Worm (Caenorhabditis elegans) whole organism, L1 larva: ENCODE measurements around the gene nhr-181.

Source experiments
- C04F5.9 ChIP-seq: sonication (generic microtip); optimal IDR thresholded peaks from 2 replicates; lab custom pipeline; 2016; ENCODE audit warnings: missing genetic modification characterization, missing compliant biosample characterization
- C16A3.4 ChIP-seq: fragments of 150-350 bp; optimal IDR thresholded peaks from 2 replicates; lab custom pipeline; 2014; ENCODE audit warnings: missing biosample characterization, missing genetic modification characterization
- C34B4.2 ChIP-seq: sonication (generic microtip); optimal IDR thresholded peaks from 2 replicates; lab custom pipeline; 2017; ENCODE audit warnings: mild to moderate bottlenecking, missing genetic modification characterization, missing compliant biosample characterization
- Y116A8C.19 ChIP-seq: sonication (generic microtip); optimal IDR thresholded peaks from 2 replicates; lab custom pipeline; 2016; ENCODE audit warnings: missing compliant biosample characterization, missing genetic modification characterization, borderline replicate concordance
- aha-1 ChIP-seq: fragments of 150-350 bp; optimal IDR thresholded peaks from 2 replicates; lab custom pipeline; 2014; ENCODE audit warnings: missing biosample characterization, missing genetic modification characterization
- aly-2 ChIP-seq: fragments of 150-350 bp; optimal IDR thresholded peaks from 2 replicates; lab custom pipeline; 2014; ENCODE audit warnings: missing biosample characterization, missing genetic modification characterization
- ceh-63 ChIP-seq: fragments of 200-800 bp; sonication (Bioruptor generic); optimal IDR thresholded peaks from 2 replicates; lab custom pipeline; 2018; ENCODE audit warnings: mild to moderate bottlenecking, missing genetic modification characterization, missing compliant biosample characterization
- ceh-90 ChIP-seq: sonication (generic microtip); optimal IDR thresholded peaks from 2 replicates; lab custom pipeline; 2016; ENCODE audit warnings: missing genetic modification characterization, missing compliant biosample characterization
- ces-1 ChIP-seq: fragments of 150-350 bp; optimal IDR thresholded peaks from 2 replicates; lab custom pipeline; 2014; ENCODE audit warnings: missing biosample characterization, missing genetic modification reagents, missing genetic modification characterization
- dsc-1 ChIP-seq: sonication (generic microtip); optimal IDR thresholded peaks from 2 replicates; lab custom pipeline; 2016; ENCODE audit warnings: mild to moderate bottlenecking, missing genetic modification characterization, missing compliant biosample characterization
- efl-1 ChIP-seq, 4 experiments: fragments of 150-350 bp; optimal IDR thresholded peaks in 3 of 4; peaks in 1 of 4; 1 replicate in 1 of 4; 2 replicates in 3 of 4; lab custom pipeline; 2014; ENCODE audit warnings: missing biosample characterization in 2 of 4, missing genetic modification characterization in 2 of 4, missing genetic modification reagents in 2 of 4
- egl-13 ChIP-seq: sonication (generic microtip); optimal IDR thresholded peaks from 2 replicates; lab custom pipeline; 2016; ENCODE audit warnings: missing genotype, missing genetic modification reagents, missing genetic modification characterization, missing compliant biosample characterization
- egl-27 ChIP-seq, 2 experiments: fragments of 150-350 bp in 1 of 2; sonication (generic microtip); optimal IDR thresholded peaks; 3 replicates each; lab custom pipeline; 2017 to 2018; ENCODE audit warnings: missing biosample characterization in 2 of 2, missing genetic modification characterization in 2 of 2, missing genetic modification reagents in 2 of 2
- fkh-4 ChIP-seq: sonication (generic microtip); optimal IDR thresholded peaks from 2 replicates; lab custom pipeline; 2016; ENCODE audit warnings: missing compliant biosample characterization, missing genetic modification characterization, borderline replicate concordance
- fkh-8 ChIP-seq: sonication (generic microtip); optimal IDR thresholded peaks from 2 replicates; lab custom pipeline; 2016; ENCODE audit warnings: mild to moderate bottlenecking, missing genetic modification characterization, missing compliant biosample characterization
- grh-1 ChIP-seq: fragments of 200-800 bp; sonication (Bioruptor generic); IDR thresholded peaks from 2 replicates; pipeline ENCODE4 v1.3.6; 2022; ENCODE audit warnings: missing genetic modification reagents, missing genetic modification characterization, missing compliant biosample characterization
- hlh-17 ChIP-seq: fragments of 200-800 bp; sonication (Bioruptor generic); optimal IDR thresholded peaks from 2 replicates; lab custom pipeline; 2018; ENCODE audit warnings: missing genetic modification characterization, mild to moderate bottlenecking, missing compliant biosample characterization, moderate library complexity, borderline replicate concordance
- hlh-4 ChIP-seq: sonication (generic microtip); optimal IDR thresholded peaks from 2 replicates; lab custom pipeline; 2016; ENCODE audit warnings: mild to moderate bottlenecking, missing genetic modification characterization, missing compliant biosample characterization
- hpl-2 ChIP-seq: fragments of 150-350 bp; optimal IDR thresholded peaks from 2 replicates; lab custom pipeline; 2014; ENCODE audit warnings: missing biosample characterization, missing genetic modification reagents, missing genetic modification characterization
- lin-13 ChIP-seq: fragments of 150-350 bp; optimal IDR thresholded peaks from 2 replicates; lab custom pipeline; 2014; ENCODE audit warnings: missing biosample characterization, missing genetic modification reagents, missing genetic modification characterization
- lin-14 ChIP-seq: fragments of 200-800 bp; sonication (Bioruptor generic); optimal IDR thresholded peaks from 2 replicates; lab custom pipeline; 2018; ENCODE audit warnings: mild to moderate bottlenecking, missing genetic modification characterization, moderate library complexity, missing compliant biosample characterization
- lin-15B ChIP-seq: fragments of 150-350 bp; sonication (generic microtip); optimal IDR thresholded peaks from 3 replicates; lab custom pipeline; 2014; ENCODE audit warnings: missing biosample characterization, missing genetic modification characterization
- lin-39 ChIP-seq: fragments of 150-350 bp; optimal IDR thresholded peaks from 2 replicates; lab custom pipeline; 2014; ENCODE audit warnings: missing biosample characterization, missing genetic modification reagents, missing genetic modification characterization
- mab-9 ChIP-seq: fragments of 200-800 bp; sonication (Bioruptor generic); IDR thresholded peaks from 2 replicates; pipeline ENCODE4 v1.3.6; 2022; ENCODE audit warnings: missing genetic modification reagents, missing genetic modification characterization, missing compliant biosample characterization
- mef-2 ChIP-seq: fragments of 150-350 bp; optimal IDR thresholded peaks from 2 replicates; lab custom pipeline; 2014; ENCODE audit warnings: missing biosample characterization, missing genetic modification characterization
- nhr-47 ChIP-seq: sonication (generic microtip); optimal IDR thresholded peaks from 2 replicates; lab custom pipeline; 2016; ENCODE audit warnings: mild to moderate bottlenecking, missing genetic modification characterization, moderate library complexity, missing compliant biosample characterization
- nhr-77 ChIP-seq: fragments of 150-350 bp; optimal IDR thresholded peaks from 2 replicates; lab custom pipeline; 2014; ENCODE audit warnings: missing biosample characterization, missing genetic modification characterization
- nhr-84 ChIP-seq: sonication (generic microtip); optimal IDR thresholded peaks from 2 replicates; lab custom pipeline; 2017; ENCODE audit warnings: missing biosample characterization, missing genetic modification characterization
- nhr-90 ChIP-seq: sonication (generic microtip); optimal IDR thresholded peaks from 2 replicates; lab custom pipeline; 2016; ENCODE audit warnings: mild to moderate bottlenecking, missing genetic modification characterization, missing compliant biosample characterization; ENCODE audit not compliant: poor library complexity
- pag-3 ChIP-seq: sonication (generic microtip); optimal IDR thresholded peaks from 2 replicates; lab custom pipeline; 2017; ENCODE audit warnings: missing genetic modification characterization, mild to moderate bottlenecking, missing compliant biosample characterization, antibody characterized with exemption, borderline replicate concordance; ENCODE audit not compliant: insufficient read depth
- pax-3 ChIP-seq: fragments of 200-800 bp; sonication (Bioruptor generic); optimal IDR thresholded peaks from 2 replicates; lab custom pipeline; 2018; ENCODE audit warnings: mild to moderate bottlenecking, missing genetic modification characterization, moderate library complexity, missing compliant biosample characterization
- pqm-1 ChIP-seq: sonication (generic microtip); optimal IDR thresholded peaks from 3 replicates; lab custom pipeline; 2017; ENCODE audit warnings: missing biosample characterization, missing genetic modification characterization
- skn-1 ChIP-seq: fragments of 150-350 bp; optimal IDR thresholded peaks from 2 replicates; lab custom pipeline; 2014; ENCODE audit warnings: missing biosample characterization, missing genetic modification characterization
- sox-4 ChIP-seq: sonication (generic microtip); optimal IDR thresholded peaks from 2 replicates; lab custom pipeline; 2016; ENCODE audit warnings: missing genetic modification characterization, missing compliant biosample characterization
- sptf-1 ChIP-seq: fragments of 150-350 bp; optimal IDR thresholded peaks from 2 replicates; lab custom pipeline; 2014; ENCODE audit warnings: missing biosample characterization, missing genetic modification characterization
- swsn-7 ChIP-seq: sonication (generic microtip); optimal IDR thresholded peaks from 2 replicates; lab custom pipeline; 2016; ENCODE audit warnings: missing genetic modification characterization, missing compliant biosample characterization
- ztf-11 ChIP-seq, 2 experiments: sonication (generic microtip); optimal IDR thresholded peaks; 2 replicates each; lab custom pipeline; 2016 to 2017; ENCODE audit warnings: missing genetic modification characterization in 2 of 2, missing biosample characterization in 1 of 2, missing compliant biosample characterization in 1 of 2
- ztf-4 ChIP-seq: fragments of 150-350 bp; optimal IDR thresholded peaks from 2 replicates; lab custom pipeline; 2014; ENCODE audit warnings: missing biosample characterization, missing genetic modification characterization

Gene nhr-181

ce11 chrV:4081283-4081682 is 13.6 kb upstream of the nhr-181 start, which contains the start of gene srh-211:
srh-211 (minus strand) TSS chrV:4081383.
- TF ChIP-seq aha-1, result no peak

ce11 chrV:4082952-4083351 is 11.9 kb upstream of the nhr-181 start, which contains the start of gene F38H12.5:
F38H12.5 (minus strand) TSS chrV:4083052.
- TF ChIP-seq lin-13 (GFP tag; lab: Kevin White, UChicago) (no peak), skn-1 (tag; lab: Kevin White, UChicago) (no peak), sox-4 (no peak), hlh-4 (tag; lab: Kevin White, UChicago) (no peak), nhr-84 (no peak), aly-2 (tag; lab: Kevin White, UChicago) (no peak), dsc-1 (tag; lab: Kevin White, UChicago) (no peak), hpl-2 (GFP tag; lab: Kevin White, UChicago) (no peak), ceh-90 (tag; lab: Kevin White, UChicago) (no peak), mef-2 (tag; lab: Kevin White, UChicago) (no peak)
- TF ChIP-seq, all 84 proteins: peak for 0

ce11 chrV:4101567-4101966 is 6.7 kb downstream of the nhr-181 start, which contains the start of gene srj-40:
srj-40 (plus strand) TSS chrV:4101867.
- TF ChIP-seq fkh-4, result no peak
- TF ChIP-seq sptf-1 (tag; lab: Kevin White, UChicago), result no peak
- TF ChIP-seq grh-1 (GFP tag; lab: Robert Waterston, UW), result no peak
- TF ChIP-seq nhr-77 (tag; lab: Kevin White, UChicago), result no peak
- no peak for TF ChIP-seq pqm-1 (tag; lab: Kevin White, UChicago)
- TF ChIP-seq hlh-17 (GFP tag; lab: Kevin White, UChicago), result no peak
- no peak for TF ChIP-seq mef-2 (tag; lab: Kevin White, UChicago)
- no peak for TF ChIP-seq ces-1 (GFP tag; lab: Kevin White, UChicago)
- no peak for TF ChIP-seq fkh-8 (tag; lab: Kevin White, UChicago)

- no peak for TF ChIP-seq Y116A8C.19 (tag; lab: Kevin White, UChicago)
- no peak for TF ChIP-seq ztf-4 (tag; lab: Kevin White, UChicago)
- TF ChIP-seq lin-39, result no peak
- TF ChIP-seq, all 84 proteins: peak for 0
These were observed 9.5 kb downstream of the nhr-181 start, which contains the start of gene srj-39 for ce11 chrV:4104298-4104697. srj-39 (plus strand) TSS chrV:4104598.

DNA sequence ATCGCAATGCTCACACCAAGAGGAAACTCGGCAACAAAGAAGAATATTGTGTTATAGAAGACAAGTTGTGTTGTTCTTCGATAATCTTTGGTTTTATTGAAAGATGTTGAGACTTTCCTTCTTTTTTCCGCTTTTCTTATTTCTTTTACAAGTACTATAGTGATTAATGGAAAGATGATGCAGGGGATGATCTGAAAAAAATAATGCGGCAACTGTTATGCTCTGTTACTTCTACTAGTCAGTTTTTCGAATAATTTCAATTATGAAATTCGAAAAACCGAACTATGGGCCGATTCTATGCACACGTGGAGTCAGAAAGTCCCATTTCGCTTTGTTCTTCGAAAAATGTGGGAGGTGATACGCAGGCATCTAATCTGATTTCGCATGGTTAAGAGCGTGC is 11.8 kb downstream of the nhr-181 start:
- TF ChIP-seq ceh-63 (GFP tag; lab: Kevin White, UChicago) (no peak), efl-1 (optimal IDR thresholded peaks at IDR 0.05; lab: Kevin White, UChicago) (no peak), efl-1 (GFP tag; optimal IDR thresholded peaks at IDR 0.05 in 1 of 2; lab: Kevin White, UChicago) (peak in 1 of 2 experiments; percentile 90)

DNA sequence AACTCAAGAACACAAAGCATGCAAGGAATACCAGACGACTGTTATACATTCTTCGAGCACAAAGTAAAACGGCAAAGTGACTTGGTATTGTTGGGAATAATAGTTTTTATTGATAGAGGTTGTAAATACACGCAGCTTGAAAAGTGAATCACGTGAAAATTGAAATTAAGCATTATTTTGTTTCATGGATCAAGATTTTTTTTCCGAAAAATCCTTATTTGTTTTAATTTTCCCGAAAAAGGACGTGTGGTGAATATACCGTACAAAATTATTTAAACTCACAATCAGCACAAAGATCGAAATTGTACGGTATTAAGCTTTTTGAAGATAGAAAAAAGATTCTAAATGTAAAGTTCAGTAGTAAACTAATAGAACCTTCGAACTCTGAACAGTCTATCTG is 15.0 kb downstream of the nhr-181 start, which contains the start of gene clc-18:
TSS of gene clc-18 (minus strand) at position 101 of the 400 bp plus-strand sequence.
- TF ChIP-seq lin-15B (tag; lab: Kevin White, UChicago), result no peak
- TF ChIP-seq lin-13 (GFP tag; lab: Kevin White, UChicago), result no peak
- no peak for TF ChIP-seq mab-9 (GFP tag; lab: Robert Waterston, UW)
- TF ChIP-seq egl-27 (tag; optimal IDR thresholded peaks at IDR 0.05; lab: Kevin White, UChicago), result no peak
- no peak for TF ChIP-seq nhr-90 (tag; lab: Kevin White, UChicago)
- no peak for TF ChIP-seq pqm-1 (tag; lab: Kevin White, UChicago)
- no peak for TF ChIP-seq ztf-11 (tag; optimal IDR thresholded peaks at IDR 0.05; lab: Kevin White, UChicago)
- TF ChIP-seq C16A3.4 (tag; lab: Kevin White, UChicago), result no peak
- no peak for TF ChIP-seq C34B4.2 (tag; lab: Kevin White, UChicago)
- TF ChIP-seq lin-14 (GFP tag; lab: Kevin White, UChicago), result no peak
- no peak for TF ChIP-seq C04F5.9 (tag; lab: Kevin White, UChicago)
- TF ChIP-seq egl-13 (tag; lab: Kevin White, UChicago), result no peak
- TF ChIP-seq pag-3 (tag; lab: Kevin White, UChicago), result no peak
- TF ChIP-seq ztf-4 (tag; lab: Kevin White, UChicago), result no peak
- TF ChIP-seq pax-3, result no peak
- TF ChIP-seq swsn-7 (tag; lab: Kevin White, UChicago), result no peak
- no peak for TF ChIP-seq nhr-47 (tag; lab: Kevin White, UChicago)
- no peak for TF ChIP-seq sox-4
